Fruit fly (Drosophila melanogaster): ENCODE measurements around the gene CG33923.

CG33923 gene

dm6 chr2L:1355824-1356223, 13.9 kb upstream of the CG33923 start, which contains the start of gene CG5565:
TSS of gene CG5565 (minus strand) at chr2L:1355924.
- TF ChIP-seq Rel (GFP tag; optimal IDR thresholded peaks at IDR 0.05) (no peak), Rel (tag; optimal IDR thresholded peaks at IDR 0.05) (no peak), sage (GFP tag; optimal IDR thresholded peaks at IDR 0.05) (no peak), dsf (GFP tag; optimal IDR thresholded peaks at IDR 0.05; ENCODE audit: borderline replicate concordance) (no peak), psq (GFP tag; optimal IDR thresholded peaks at IDR 0.05) (no peak), Hnf4 (GFP tag; optimal IDR thresholded peaks at IDR 0.05) (no peak), Sp1 (GFP tag; optimal IDR thresholded peaks at IDR 0.05) (no peak), dl (GFP tag; optimal IDR thresholded peaks at IDR 0.05; ENCODE audit: insufficient read depth in 1 of 2, partially characterized antibody in 2 of 2) (no peak)

- TF ChIP-seq N (GFP tag; optimal IDR thresholded peaks at IDR 0.05): no peak
- no peak for TF ChIP-seq jim (GFP tag; optimal IDR thresholded peaks at IDR 0.05)
- no peak for TF ChIP-seq foxo (GFP tag; optimal IDR thresholded peaks at IDR 0.05)
- no peak for TF ChIP-seq brk (GFP tag; optimal IDR thresholded peaks at IDR 0.05)
- no peak for TF ChIP-seq Myc (optimal IDR thresholded peaks at IDR 0.05)
- no peak for TF ChIP-seq Hr83 (GFP tag; optimal IDR thresholded peaks at IDR 0.05; ENCODE audit: poor library complexity, severe bottlenecking)
Observed at dm6 chr2L:1354819-1355218, 12.9 kb upstream of the CG33923 start, which contains the start of gene CG31924. TSS of gene CG31924 (minus strand) at chr2L:1354919.

dm6 chr2L:1354009-1354408, 12.1 kb upstream of the CG33923 start, which contains the start of gene CG5561:
TSS of gene CG5561 (minus strand) at chr2L:1354109.
- TF ChIP-seq lola (GFP tag; optimal IDR thresholded peaks at IDR 0.05): no peak
- no peak for TF ChIP-seq dsf (GFP tag; optimal IDR thresholded peaks at IDR 0.05; ENCODE audit: borderline replicate concordance)
- TF ChIP-seq jim (GFP tag; optimal IDR thresholded peaks at IDR 0.05): no peak
- no peak for TF ChIP-seq woc (GFP tag; optimal IDR thresholded peaks at IDR 0.05)
- no peak for TF ChIP-seq psq (GFP tag; optimal IDR thresholded peaks at IDR 0.05)
- TF ChIP-seq Sp1 (GFP tag; optimal IDR thresholded peaks at IDR 0.05): no peak
- no peak for TF ChIP-seq Hr83 (GFP tag; optimal IDR thresholded peaks at IDR 0.05; ENCODE audit: poor library complexity, severe bottlenecking)
- TF ChIP-seq dl (GFP tag; optimal IDR thresholded peaks at IDR 0.05; ENCODE audit: insufficient read depth in 1 of 2, partially characterized antibody in 2 of 2): no peak
- no peak for TF ChIP-seq tai (GFP tag; optimal IDR thresholded peaks at IDR 0.05)
- no peak for TF ChIP-seq foxo (GFP tag; optimal IDR thresholded peaks at IDR 0.05)
- no peak for TF ChIP-seq brk (GFP tag; optimal IDR thresholded peaks at IDR 0.05)
- TF ChIP-seq Vsx2 (GFP tag; optimal IDR thresholded peaks at IDR 0.05; ENCODE audit: partially characterized antibody): no peak
- no peak for TF ChIP-seq Hnf4 (GFP tag; optimal IDR thresholded peaks at IDR 0.05)
- no peak for TF ChIP-seq CG32264 (GFP tag; optimal IDR thresholded peaks at IDR 0.05)

- TF ChIP-seq CG32264 (GFP tag; optimal IDR thresholded peaks at IDR 0.05): no peak
- no peak for TF ChIP-seq dmrt93B (GFP tag; optimal IDR thresholded peaks at IDR 0.05)
Observed at dm6 chr2L:1352768-1353167, 10.9 kb upstream of the CG33923 start, which contains the start of gene CG5556. TSS of gene CG5556 (minus strand) at chr2L:1352868.

dm6 chr2L:1346034-1346433, 4.1 kb upstream of the CG33923 start:
- TF ChIP-seq OdsH (GFP tag; optimal IDR thresholded peaks at IDR 0.05) (no peak), Abd-B (GFP tag; optimal IDR thresholded peaks at IDR 0.05) (no peak), Rel (GFP tag; optimal IDR thresholded peaks at IDR 0.05) (no peak), Rel (tag; optimal IDR thresholded peaks at IDR 0.05) (no peak), tai (GFP tag; optimal IDR thresholded peaks at IDR 0.05) (no peak), rgr (GFP tag; optimal IDR thresholded peaks at IDR 0.05) (no peak), woc (GFP tag; optimal IDR thresholded peaks at IDR 0.05) (no peak)

dm6 chr2L:1344071-1344470, 2.2 kb upstream of the CG33923 start, which contains the start of the genes CG33922 and Cdlc2:
TSS of gene CG33922 (minus strand) at chr2L:1344171.
TSS of gene Cdlc2 (plus strand) at chr2L:1344400.
- TF ChIP-seq Dif (GFP tag; optimal IDR thresholded peaks at IDR 0.05; ENCODE audit: partially characterized antibody) (no peak), Myc (optimal IDR thresholded peaks at IDR 0.05) (no peak), Hr83 (GFP tag; optimal IDR thresholded peaks at IDR 0.05; ENCODE audit: poor library complexity, severe bottlenecking) (no peak), Dfd (GFP tag; optimal IDR thresholded peaks at IDR 0.05) (no peak), CG9705 (GFP tag; optimal IDR thresholded peaks at IDR 0.05) (no peak), HLH106 (tag; optimal IDR thresholded peaks at IDR 0.05) (no peak), dsf (GFP tag; optimal IDR thresholded peaks at IDR 0.05; ENCODE audit: borderline replicate concordance) (no peak), brk (GFP tag; optimal IDR thresholded peaks at IDR 0.05) (no peak), GATAd (GFP tag; optimal IDR thresholded peaks at IDR 0.05) (no peak), Sp1 (GFP tag; optimal IDR thresholded peaks at IDR 0.05) (no peak), Hnf4 (GFP tag; optimal IDR thresholded peaks at IDR 0.05) (no peak), h (GFP tag; optimal IDR thresholded peaks at IDR 0.05) (no peak), Vsx2 (GFP tag; optimal IDR thresholded peaks at IDR 0.05; ENCODE audit: partially characterized antibody) (no peak), Jra (GFP tag; optimal IDR thresholded peaks at IDR 0.05) (no peak), jim (GFP tag; optimal IDR thresholded peaks at IDR 0.05) (no peak), psq (GFP tag; optimal IDR thresholded peaks at IDR 0.05) (no peak)

Data from whole organism, wandering third instar larva.